Fruit fly (Drosophila melanogaster) whole organism, embryonic: ENCODE measurements around the gene CG18213.

Experiments
- CG10979 ChIP-seq: fragments of 200-800 bp; sonication (Bioruptor generic); optimal IDR thresholded peaks from 2 replicates; lab custom pipeline; 2018; ENCODE audit warnings: missing biosample characterization, mild to moderate bottlenecking, missing genetic modification characterization, moderate library complexity
- CG11504 ChIP-seq: fragments of 200-800 bp; sonication (Bioruptor generic); optimal IDR thresholded peaks from 3 replicates; lab custom pipeline; 2019; ENCODE audit warnings: missing biosample characterization, mild to moderate bottlenecking, missing genetic modification characterization, moderate library complexity
- CG11560 ChIP-seq: fragments of 200-800 bp; sonication (Bioruptor generic); IDR thresholded peaks from 3 replicates; pipeline ENCODE4 v1.3.6; 2022; ENCODE audit warnings: missing biosample characterization, missing genetic modification characterization
- CG13123 ChIP-seq: fragments of 200-800 bp; sonication (Bioruptor generic); optimal IDR thresholded peaks from 2 replicates; lab custom pipeline; 2016; ENCODE audit warnings: missing biosample characterization, missing genetic modification characterization
- CG13775 ChIP-seq: fragments of 200-800 bp; sonication (Bioruptor generic); optimal IDR thresholded peaks from 3 replicates; lab custom pipeline; 2017; ENCODE audit warnings: missing biosample characterization, mild to moderate bottlenecking, missing genetic modification characterization
- CG15696 ChIP-seq: fragments of 200-800 bp; sonication (Bioruptor generic); optimal IDR thresholded peaks from 2 replicates; lab custom pipeline; 2019; ENCODE audit warnings: missing biosample characterization, mild to moderate bottlenecking, missing genetic modification characterization, moderate library complexity
- CG17568 ChIP-seq: fragments of 200-800 bp; sonication (Bioruptor generic); optimal IDR thresholded peaks from 2 replicates; lab custom pipeline; 2018; ENCODE audit warnings: missing biosample characterization, mild to moderate bottlenecking, missing genetic modification characterization, moderate library complexity
- CG17612 ChIP-seq: fragments of 200-800 bp; sonication (Bioruptor generic); IDR thresholded peaks from 2 replicates; pipeline ENCODE4 v1.3.6; 2022; ENCODE audit warnings: missing biosample characterization, missing genetic modification characterization
- CG3163 ChIP-seq: fragments of 200-800 bp; sonication (Bioruptor generic); optimal IDR thresholded peaks from 3 replicates; lab custom pipeline; 2016; ENCODE audit warnings: missing biosample characterization, missing genetic modification characterization
- CG32767 ChIP-seq: fragments of 200-800 bp; sonication (Bioruptor generic); IDR thresholded peaks from 2 replicates; pipeline ENCODE4 v1.3.6; 2022; ENCODE audit warnings: missing biosample characterization, missing genetic modification characterization
- CG33213 ChIP-seq: fragments of 200-800 bp; sonication (Bioruptor generic); optimal IDR thresholded peaks from 3 replicates; lab custom pipeline; 2016; ENCODE audit warnings: missing biosample characterization, missing genetic modification characterization
- CG34422 ChIP-seq: fragments of 200-800 bp; sonication (Bioruptor generic); IDR thresholded peaks from 3 replicates; pipeline ENCODE4 v1.3.6; 2022; ENCODE audit warnings: missing biosample characterization, missing genetic modification characterization
- CG6654 ChIP-seq: fragments of 200-800 bp; sonication (Bioruptor generic); optimal IDR thresholded peaks from 2 replicates; lab custom pipeline; 2017; ENCODE audit warnings: missing biosample characterization, mild to moderate bottlenecking, missing genetic modification characterization
- CG6689 ChIP-seq: fragments of 200-800 bp; sonication (Bioruptor generic); IDR thresholded peaks from 2 replicates; pipeline ENCODE4 v1.3.6; 2022; ENCODE audit warnings: missing biosample characterization, missing genetic modification characterization
- CG7271 ChIP-seq: fragments of 200-800 bp; sonication (Bioruptor generic); optimal IDR thresholded peaks from 2 replicates; lab custom pipeline; 2018; ENCODE audit warnings: missing biosample characterization, mild to moderate bottlenecking, missing genetic modification characterization, moderate library complexity
- CG7357 ChIP-seq: fragments of 200-800 bp; sonication (Bioruptor generic); IDR thresholded peaks from 3 replicates; pipeline ENCODE4 v1.3.6; 2022; ENCODE audit warnings: missing biosample characterization, missing genetic modification characterization
- CG7745 ChIP-seq: fragments of 200-800 bp; sonication (Bioruptor generic); optimal IDR thresholded peaks from 2 replicates; lab custom pipeline; 2018; ENCODE audit warnings: missing biosample characterization, mild to moderate bottlenecking, missing genetic modification characterization, moderate library complexity
- CG8281 ChIP-seq: fragments of 200-800 bp; sonication (Bioruptor generic); optimal IDR thresholded peaks from 2 replicates; lab custom pipeline; 2018; ENCODE audit warnings: missing biosample characterization, mild to moderate bottlenecking, missing genetic modification characterization, moderate library complexity
- CG8359 ChIP-seq: fragments of 200-800 bp; sonication (Bioruptor generic); optimal IDR thresholded peaks from 2 replicates; lab custom pipeline; 2017; ENCODE audit warnings: missing biosample characterization, mild to moderate bottlenecking, missing genetic modification characterization, borderline replicate concordance
- CG9727 ChIP-seq: fragments of 200-800 bp; sonication (Bioruptor generic); optimal IDR thresholded peaks from 3 replicates; lab custom pipeline; 2017; ENCODE audit warnings: missing biosample characterization, mild to moderate bottlenecking, missing genetic modification characterization
- Camta ChIP-seq: fragments of 200-800 bp; sonication (Bioruptor generic); optimal IDR thresholded peaks from 2 replicates; lab custom pipeline; 2016; ENCODE audit warnings: missing biosample characterization, missing genetic modification characterization
- Dip3 ChIP-seq: fragments of 200-800 bp; sonication (Bioruptor generic); optimal IDR thresholded peaks from 3 replicates; lab custom pipeline; 2016; ENCODE audit warnings: missing biosample characterization, missing genetic modification characterization
- Ets97D ChIP-seq: fragments of 200-800 bp; sonication (Bioruptor generic); optimal IDR thresholded peaks from 3 replicates; lab custom pipeline; 2016; ENCODE audit warnings: missing biosample characterization, missing genetic modification characterization
- Gsc ChIP-seq: fragments of 200-800 bp; sonication (Bioruptor generic); IDR thresholded peaks from 2 replicates; pipeline ENCODE4 v1.3.6; 2022; ENCODE audit warnings: missing biosample characterization, missing genetic modification characterization
- NC2β ChIP-seq: fragments of 200-800 bp; sonication (Bioruptor generic); optimal IDR thresholded peaks from 2 replicates; lab custom pipeline; 2016; ENCODE audit warnings: missing biosample characterization, missing genetic modification characterization
- Neu2 ChIP-seq: fragments of 200-800 bp; sonication (Bioruptor generic); optimal IDR thresholded peaks from 3 replicates; lab custom pipeline; 2016; ENCODE audit warnings: missing biosample characterization, missing genetic modification characterization, borderline replicate concordance
- NfI ChIP-seq: fragments of 200-800 bp; sonication (Bioruptor generic); optimal IDR thresholded peaks from 3 replicates; lab custom pipeline; 2018; ENCODE audit warnings: missing biosample characterization, mild to moderate bottlenecking, missing genetic modification characterization, moderate library complexity
- Oli ChIP-seq: fragments of 200-800 bp; sonication (Bioruptor generic); optimal IDR thresholded peaks from 2 replicates; lab custom pipeline; 2018; ENCODE audit warnings: missing biosample characterization, mild to moderate bottlenecking, missing genetic modification characterization, moderate library complexity
- PHDP ChIP-seq: fragments of 200-800 bp; sonication (Bioruptor generic); optimal IDR thresholded peaks from 3 replicates; lab custom pipeline; 2018; ENCODE audit warnings: missing biosample characterization, mild to moderate bottlenecking, missing genetic modification characterization, moderate library complexity
- Ptx1 ChIP-seq: fragments of 200-800 bp; sonication (Bioruptor generic); IDR thresholded peaks from 2 replicates; pipeline ENCODE4 v1.3.6; 2022; ENCODE audit warnings: missing biosample characterization, missing genetic modification characterization
- Rfx ChIP-seq: fragments of 200-800 bp; sonication (Bioruptor generic); IDR thresholded peaks from 2 replicates; pipeline ENCODE4 v1.3.6; 2022; ENCODE audit warnings: missing biosample characterization, missing genetic modification characterization
- Xrp1 ChIP-seq: fragments of 200-800 bp; sonication (Bioruptor generic); IDR thresholded peaks from 2 replicates; pipeline ENCODE4 v1.3.6; 2022; ENCODE audit warnings: missing biosample characterization, missing genetic modification characterization
- cato ChIP-seq: fragments of 200-800 bp; sonication (Bioruptor generic); optimal IDR thresholded peaks from 2 replicates; lab custom pipeline; 2016; ENCODE audit warnings: missing biosample characterization, missing genetic modification characterization, borderline replicate concordance
- caup ChIP-seq: fragments of 200-800 bp; sonication (Bioruptor generic); optimal IDR thresholded peaks from 3 replicates; lab custom pipeline; 2017; ENCODE audit warnings: missing biosample characterization, mild to moderate bottlenecking, missing genetic modification characterization, moderate library complexity; ENCODE audit not compliant: severe bottlenecking
- cg ChIP-seq: fragments of 200-800 bp; sonication (Bioruptor generic); optimal IDR thresholded peaks from 3 replicates; lab custom pipeline; 2019; ENCODE audit warnings: missing biosample characterization, mild to moderate bottlenecking, missing genetic modification characterization, moderate library complexity
- chif ChIP-seq, 2 experiments: fragments of 200-800 bp; sonication (Bioruptor generic); optimal IDR thresholded peaks; 3 replicates each; lab custom pipeline; 2016; ENCODE audit warnings: missing biosample characterization in 2 of 2, missing genetic modification characterization in 2 of 2
- ewg ChIP-seq: fragments of 200-800 bp; sonication (Bioruptor generic); optimal IDR thresholded peaks from 3 replicates; lab custom pipeline; 2017; ENCODE audit warnings: mild to moderate bottlenecking, missing biosample characterization, missing genetic modification reagents, missing genetic modification characterization
- klu ChIP-seq: fragments of 200-800 bp; sonication (Bioruptor generic); IDR thresholded peaks from 2 replicates; pipeline ENCODE4 v1.3.6; 2022; ENCODE audit warnings: missing biosample characterization, missing genetic modification characterization
- knrl ChIP-seq: fragments of 200-800 bp; sonication (Bioruptor generic); IDR thresholded peaks from 3 replicates; pipeline ENCODE4 v1.3.6; 2022; ENCODE audit warnings: missing biosample characterization, missing genetic modification characterization; ENCODE audit not compliant: partially characterized antibody
- maf-S ChIP-seq: fragments of 200-800 bp; sonication (Bioruptor generic); optimal IDR thresholded peaks from 2 replicates; lab custom pipeline; 2016; ENCODE audit warnings: missing biosample characterization, missing genetic modification characterization
- mld ChIP-seq: fragments of 200-800 bp; sonication (Bioruptor generic); IDR thresholded peaks from 3 replicates; pipeline ENCODE4 v1.3.6; 2022; ENCODE audit warnings: missing biosample characterization, missing genetic modification characterization; ENCODE audit not compliant: partially characterized antibody
- nerfin-2 ChIP-seq: fragments of 200-800 bp; sonication (Bioruptor generic); IDR thresholded peaks from 2 replicates; pipeline ENCODE4 v1.3.6; 2022; ENCODE audit warnings: missing biosample characterization, missing genetic modification characterization; ENCODE audit not compliant: partially characterized antibody
- nmo ChIP-seq: fragments of 200-800 bp; sonication (Bioruptor generic); optimal IDR thresholded peaks from 2 replicates; lab custom pipeline; 2018; ENCODE audit warnings: missing biosample characterization, mild to moderate bottlenecking, missing genetic modification characterization, moderate library complexity
- org-1 ChIP-seq: fragments of 200-800 bp; sonication (Bioruptor generic); optimal IDR thresholded peaks from 2 replicates; lab custom pipeline; 2017; ENCODE audit warnings: missing biosample characterization, missing genetic modification characterization
- p53 ChIP-seq: fragments of 200-800 bp; sonication (Bioruptor generic); optimal IDR thresholded peaks from 2 replicates; lab custom pipeline; 2016; ENCODE audit warnings: missing biosample characterization, missing genetic modification characterization
- pzg ChIP-seq: fragments of 200-800 bp; sonication (Bioruptor generic); optimal IDR thresholded peaks from 3 replicates; lab custom pipeline; 2018; ENCODE audit warnings: missing biosample characterization, mild to moderate bottlenecking, missing genetic modification characterization, moderate library complexity
- sqz ChIP-seq: fragments of 200-800 bp; sonication (Bioruptor generic); optimal IDR thresholded peaks from 3 replicates; lab custom pipeline; 2018; ENCODE audit warnings: missing biosample characterization, mild to moderate bottlenecking, missing genetic modification characterization
- tgo ChIP-seq: fragments of 200-800 bp; sonication (Bioruptor generic); IDR thresholded peaks from 3 replicates; pipeline ENCODE4 v1.3.6; 2022; ENCODE audit warnings: missing biosample characterization, missing genetic modification characterization
- zen ChIP-seq: fragments of 200-800 bp; sonication (Bioruptor generic); optimal IDR thresholded peaks from 3 replicates; lab custom pipeline; 2018; ENCODE audit warnings: missing biosample characterization, mild to moderate bottlenecking, missing genetic modification characterization, moderate library complexity

CG18213 gene

DNA sequence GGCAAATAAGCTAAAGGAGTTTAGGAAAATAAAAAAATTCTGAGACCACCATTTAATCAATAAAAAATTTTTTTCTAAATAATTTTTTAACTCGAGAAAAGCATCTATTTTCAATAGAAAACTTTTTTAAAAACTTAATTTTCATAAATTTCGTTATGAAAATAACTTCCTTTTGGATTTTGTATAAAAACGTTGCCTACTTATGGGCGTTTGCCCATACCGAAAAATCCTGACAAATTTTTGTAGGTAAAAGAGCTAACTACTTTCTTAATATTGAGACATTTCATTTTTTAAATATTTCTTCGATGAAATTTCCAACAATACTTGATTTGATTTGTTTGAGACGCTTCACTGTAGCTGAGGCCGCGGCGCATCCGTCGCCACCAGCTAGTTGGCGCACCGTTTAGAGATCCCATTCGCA lies 20.3 kb upstream of the CG18213 start (continued):
- TF ChIP-seq CG34422 (GFP tag; lab: Robert Waterston, UW) (0 out of 3 replicates have a peak, but pooled peaks have one; percentile 28), CG17568 (GFP tag; lab: Kevin White, UChicago) (no peak), CG7357 (GFP tag; lab: Robert Waterston, UW) (no peak), Rfx (GFP tag; lab: Robert Waterston, UW) (peak; percentile 9; the same call in 1 of the 2 replicates), Ets97D (GFP tag; lab: Kevin White, UChicago) (no peak), CG33213 (GFP tag; lab: Kevin White, UChicago) (no peak), CG15696 (tag; lab: Kevin White, UChicago) (peak; percentile 51), Gsc (GFP tag; lab: Robert Waterston, UW) (no peak), pzg (no peak), CG7271 (tag; lab: Kevin White, UChicago) (no peak), CG32767 (peak; percentile 18; the same call in 1 of the 2 replicates), CG10979 (tag; lab: Kevin White, UChicago) (peak; percentile 58), CG13123 (GFP tag; lab: Kevin White, UChicago) (no peak), tgo (GFP tag; lab: Robert Waterston, UW) (no peak), p53 (GFP tag; lab: Kevin White, UChicago) (no peak), CG6689 (0 out of 2 replicates have a peak, but pooled peaks have one; percentile 44), CG8281 (tag; lab: Kevin White, UChicago) (no peak), nmo (peak; percentile 73), ewg (peak; percentile 21), NC2β (GFP tag; lab: Kevin White, UChicago) (no peak), NfI (GFP tag; lab: Kevin White, UChicago) (peak; percentile 12), caup (GFP tag; lab: Kevin White, UChicago) (no peak), CG9727 (peak; percentile 51), Ptx1 (no peak), zen (no peak), klu (GFP tag; lab: Robert Waterston, UW) (no peak), Camta (GFP tag; lab: Kevin White, UChicago) (no peak), CG17612 (GFP tag; lab: Robert Waterston, UW) (no peak), CG13775 (GFP tag; lab: Kevin White, UChicago) (peak; percentile 41), mld (no peak), PHDP (peak; percentile 43), chif (GFP tag; optimal IDR thresholded peaks at IDR 0.05; lab: Kevin White, UChicago) (peak in 1 of 2 experiments; percentile 3), org-1 (GFP tag; lab: Kevin White, UChicago) (peak; percentile 41), CG11504 (tag; lab: Kevin White, UChicago) (peak; percentile 72), CG11560 (tag; lab: Robert Waterston, UW) (no peak), CG8359 (no peak), Neu2 (GFP tag; lab: Kevin White, UChicago) (no peak), Dip3 (peak; percentile 30), sqz (no peak), knrl (no peak), CG7745 (tag; lab: Kevin White, UChicago) (no peak), Oli (peak; percentile 71), maf-S (no peak), cg (GFP tag; lab: Kevin White, UChicago) (no peak), Xrp1 (GFP tag; lab: Robert Waterston, UW) (peak; percentile 66; the same call in 1 of the 2 replicates), nerfin-2 (GFP tag; lab: Robert Waterston, UW) (no peak), CG6654 (GFP tag; lab: Kevin White, UChicago) (peak; percentile 31), cato (no peak), CG3163 (GFP tag; lab: Kevin White, UChicago) (no peak)
